Fruit fly (Drosophila melanogaster) whole organism, prepupa: Measurements from ENCODE around the gene Usp12-46.

Experiments
- Blimp-1 ChIP-seq: fragments of 200-800 bp; sonication (Bioruptor generic); optimal IDR thresholded peaks from 3 replicates; lab custom pipeline; 2017; ENCODE audit warnings: missing biosample characterization, missing genetic modification characterization, mild to moderate bottlenecking, moderate library complexity, missing genetic modification reagents
- CG10669 ChIP-seq: fragments of 200-800 bp; sonication (Bioruptor generic); optimal IDR thresholded peaks from 3 replicates; lab custom pipeline; 2018; ENCODE audit warnings: missing biosample characterization, mild to moderate bottlenecking, missing genetic modification characterization, moderate library complexity
- CG11294 ChIP-seq: fragments of 200-800 bp; sonication (Bioruptor generic); IDR thresholded peaks from 2 replicates; pipeline ENCODE4 v1.3.6; 2022; ENCODE audit warnings: missing biosample characterization, missing genetic modification characterization
- CG11762 ChIP-seq: fragments of 200-800 bp; sonication (Bioruptor generic); optimal IDR thresholded peaks from 3 replicates; lab custom pipeline; 2016; ENCODE audit warnings: missing biosample characterization, missing genetic modification characterization; ENCODE audit not compliant: insufficient read depth
- CG11902 ChIP-seq: fragments of 200-800 bp; sonication (Bioruptor generic); optimal IDR thresholded peaks from 3 replicates; lab custom pipeline; 2016; ENCODE audit warnings: missing biosample characterization, missing genetic modification characterization
- CG15336 ChIP-seq: fragments of 200-800 bp; sonication (Bioruptor generic); IDR thresholded peaks from 2 replicates; pipeline ENCODE4 v1.3.6; 2022; ENCODE audit warnings: missing biosample characterization, missing genetic modification characterization
- CG1621 ChIP-seq: fragments of 200-800 bp; sonication (Bioruptor generic); optimal IDR thresholded peaks from 3 replicates; lab custom pipeline; 2018; ENCODE audit warnings: missing biosample characterization, mild to moderate bottlenecking, missing genetic modification characterization
- CG16779 ChIP-seq: fragments of 200-800 bp; sonication (Bioruptor generic); optimal IDR thresholded peaks from 3 replicates; lab custom pipeline; 2017; ENCODE audit warnings: missing biosample characterization, mild to moderate bottlenecking, missing genetic modification characterization
- CG3032 ChIP-seq: fragments of 200-800 bp; optimal IDR thresholded peaks from 2 replicates; lab custom pipeline; 2019; ENCODE audit warnings: missing biosample characterization, mild to moderate bottlenecking, missing genetic modification characterization, moderate library complexity
- CG31627 ChIP-seq: fragments of 200-800 bp; sonication (Bioruptor generic); optimal IDR thresholded peaks from 3 replicates; lab custom pipeline; 2016; ENCODE audit warnings: missing biosample characterization, missing genetic modification characterization
- CG32006 ChIP-seq: fragments of 200-800 bp; sonication (Bioruptor generic); optimal IDR thresholded peaks from 3 replicates; lab custom pipeline; 2017; ENCODE audit warnings: missing biosample characterization, mild to moderate bottlenecking, missing genetic modification characterization
- CG34406 ChIP-seq: fragments of 200-800 bp; sonication (Bioruptor generic); optimal IDR thresholded peaks from 3 replicates; lab custom pipeline; 2016; ENCODE audit warnings: missing biosample characterization, missing genetic modification characterization
- CG3919 ChIP-seq: fragments of 200-800 bp; sonication (Bioruptor generic); optimal IDR thresholded peaks from 3 replicates; lab custom pipeline; 2016; ENCODE audit warnings: missing biosample characterization, missing genetic modification characterization
- CG4318 ChIP-seq: fragments of 200-800 bp; sonication (Bioruptor generic); optimal IDR thresholded peaks from 3 replicates; lab custom pipeline; 2017; ENCODE audit warnings: missing biosample characterization, mild to moderate bottlenecking, missing genetic modification characterization
- CG6163 ChIP-seq: fragments of 200-800 bp; sonication (Bioruptor generic); IDR thresholded peaks from 3 replicates; pipeline ENCODE4 v1.3.6; 2022; ENCODE audit warnings: missing biosample characterization, missing genetic modification characterization
- CG6854 ChIP-seq: fragments of 200-800 bp; sonication (Bioruptor generic); optimal IDR thresholded peaks from 2 replicates; lab custom pipeline; 2017; ENCODE audit warnings: missing biosample characterization, mild to moderate bottlenecking, missing genetic modification characterization
- CG7368 ChIP-seq: fragments of 200-800 bp; sonication (Bioruptor generic); optimal IDR thresholded peaks from 3 replicates; lab custom pipeline; 2016; ENCODE audit warnings: missing biosample characterization, missing genetic modification characterization
- CG8119 ChIP-seq: fragments of 200-800 bp; sonication (Bioruptor generic); IDR thresholded peaks from 3 replicates; pipeline ENCODE4 v1.3.6; 2022; ENCODE audit warnings: missing biosample characterization, missing genetic modification characterization
- CG8319 ChIP-seq: fragments of 200-800 bp; sonication (Bioruptor generic); optimal IDR thresholded peaks from 3 replicates; lab custom pipeline; 2016; ENCODE audit warnings: missing biosample characterization, missing genetic modification characterization
- CG8632 ChIP-seq: fragments of 200-800 bp; sonication (Bioruptor generic); optimal IDR thresholded peaks from 3 replicates; lab custom pipeline; 2016; ENCODE audit warnings: missing biosample characterization, missing genetic modification characterization
- Eip78C ChIP-seq: fragments of 200-800 bp; sonication (Bioruptor generic); peaks from one replicate; lab custom pipeline; 2016; ENCODE audit warnings: missing biosample characterization, missing genetic modification characterization
- Eip93F ChIP-seq: fragments of 200-800 bp; sonication (Bioruptor generic); optimal IDR thresholded peaks from 2 replicates; lab custom pipeline; 2016; ENCODE audit warnings: missing biosample characterization, mild to moderate bottlenecking, missing genetic modification characterization
- Ets96B ChIP-seq: fragments of 200-800 bp; optimal IDR thresholded peaks from 2 replicates; lab custom pipeline; 2019; ENCODE audit warnings: missing biosample characterization, mild to moderate bottlenecking, missing genetic modification characterization, moderate library complexity
- Gug ChIP-seq: fragments of 200-800 bp; sonication (Bioruptor generic); IDR thresholded peaks from 2 replicates; pipeline ENCODE4 v1.3.6; 2022; ENCODE audit warnings: missing biosample characterization, missing genetic modification characterization
- Hr38 ChIP-seq: sonication (Bioruptor generic); optimal IDR thresholded peaks from 2 replicates; lab custom pipeline; 2016; ENCODE audit warnings: missing biosample characterization, missing genetic modification characterization
- Hr4 ChIP-seq: fragments of 200-800 bp; sonication (Bioruptor generic); optimal IDR thresholded peaks from 3 replicates; lab custom pipeline; 2016; ENCODE audit warnings: missing biosample characterization, missing genetic modification characterization
- Lpt ChIP-seq: fragments of 200-800 bp; sonication (Bioruptor generic); optimal IDR thresholded peaks from 3 replicates; lab custom pipeline; 2016; ENCODE audit warnings: missing biosample characterization, missing genetic modification characterization
- Met ChIP-seq: fragments of 200-800 bp; sonication (Bioruptor generic); optimal IDR thresholded peaks from 3 replicates; lab custom pipeline; 2016; ENCODE audit warnings: missing biosample characterization, missing genetic modification characterization
- OdsH ChIP-seq: fragments of 200-800 bp; sonication (Bioruptor generic); optimal IDR thresholded peaks from 3 replicates; lab custom pipeline; 2016; ENCODE audit warnings: missing biosample characterization, missing genetic modification characterization
- Smox ChIP-seq: fragments of 200-800 bp; sonication (Bioruptor generic); optimal IDR thresholded peaks from 3 replicates; lab custom pipeline; 2016; ENCODE audit warnings: missing biosample characterization, missing genetic modification characterization
- Sox102F ChIP-seq: fragments of 200-800 bp; sonication (Bioruptor generic); optimal IDR thresholded peaks from 2 replicates; lab custom pipeline; 2016; ENCODE audit warnings: missing biosample characterization, mild to moderate bottlenecking, missing genetic modification characterization
- Sox14 ChIP-seq: fragments of 200-800 bp; sonication (Bioruptor generic); optimal IDR thresholded peaks from 3 replicates; lab custom pipeline; 2016; ENCODE audit warnings: missing biosample characterization, missing genetic modification characterization
- Sox15 ChIP-seq: fragments of 200-800 bp; sonication (Bioruptor generic); optimal IDR thresholded peaks from 3 replicates; lab custom pipeline; 2016; ENCODE audit warnings: missing biosample characterization, missing genetic modification characterization
- achi ChIP-seq: fragments of 200-800 bp; sonication (Bioruptor generic); optimal IDR thresholded peaks from 3 replicates; lab custom pipeline; 2016; ENCODE audit warnings: missing biosample characterization, missing genetic modification characterization
- acj6 ChIP-seq: fragments of 200-800 bp; sonication (Bioruptor generic); optimal IDR thresholded peaks from 3 replicates; lab custom pipeline; 2016; ENCODE audit warnings: missing biosample characterization, missing genetic modification characterization
- eg ChIP-seq: fragments of 200-800 bp; sonication (Bioruptor generic); IDR thresholded peaks from 3 replicates; pipeline ENCODE4 v1.3.6; 2022; ENCODE audit warnings: missing biosample characterization, missing genetic modification characterization
- esn ChIP-seq: fragments of 200-800 bp; sonication (Bioruptor generic); optimal IDR thresholded peaks from 2 replicates; lab custom pipeline; 2016; ENCODE audit warnings: missing biosample characterization, mild to moderate bottlenecking, missing genetic modification characterization, moderate library complexity
- fd85E ChIP-seq: fragments of 200-800 bp; sonication (Bioruptor generic); optimal IDR thresholded peaks from 3 replicates; lab custom pipeline; 2016; ENCODE audit warnings: missing biosample characterization, missing genetic modification characterization
- lz ChIP-seq: fragments of 200-800 bp; sonication (Bioruptor generic); optimal IDR thresholded peaks from 3 replicates; lab custom pipeline; 2016; ENCODE audit warnings: missing biosample characterization, missing genetic modification characterization
- pdm3 ChIP-seq: fragments of 200-800 bp; sonication (Bioruptor generic); optimal IDR thresholded peaks from 3 replicates; lab custom pipeline; 2016; ENCODE audit warnings: missing biosample characterization, missing genetic modification characterization
- salr ChIP-seq, 2 experiments: fragments of 200-800 bp; sonication (Bioruptor generic); optimal IDR thresholded peaks; 3 replicates each; lab custom pipeline; 2016 to 2018; ENCODE audit warnings: missing biosample characterization in 2 of 2, missing genetic modification characterization in 2 of 2, mild to moderate bottlenecking in 1 of 2
- spab ChIP-seq: fragments of 200-800 bp; sonication (Bioruptor generic); optimal IDR thresholded peaks from 2 replicates; lab custom pipeline; 2017; ENCODE audit warnings: missing biosample characterization, mild to moderate bottlenecking, missing genetic modification characterization, missing genetic modification reagents
- ss ChIP-seq, 2 experiments: fragments of 200-800 bp; sonication (Bioruptor generic); optimal IDR thresholded peaks; 2 replicates in 1 of 2; 3 replicates in 1 of 2; lab custom pipeline; 2017 to 2018; ENCODE audit warnings: mild to moderate bottlenecking in 2 of 2, missing biosample characterization in 2 of 2, missing genetic modification characterization in 2 of 2, moderate library complexity in 1 of 2
- svp ChIP-seq: fragments of 200-800 bp; sonication (Bioruptor generic); peaks from one replicate; lab custom pipeline; 2016; ENCODE audit warnings: missing biosample characterization, missing genetic modification characterization
- topi ChIP-seq: fragments of 200-800 bp; sonication (Bioruptor generic); optimal IDR thresholded peaks from 3 replicates; lab custom pipeline; 2016; ENCODE audit warnings: missing biosample characterization, missing genetic modification characterization

The Usp12-46 gene

DNA sequence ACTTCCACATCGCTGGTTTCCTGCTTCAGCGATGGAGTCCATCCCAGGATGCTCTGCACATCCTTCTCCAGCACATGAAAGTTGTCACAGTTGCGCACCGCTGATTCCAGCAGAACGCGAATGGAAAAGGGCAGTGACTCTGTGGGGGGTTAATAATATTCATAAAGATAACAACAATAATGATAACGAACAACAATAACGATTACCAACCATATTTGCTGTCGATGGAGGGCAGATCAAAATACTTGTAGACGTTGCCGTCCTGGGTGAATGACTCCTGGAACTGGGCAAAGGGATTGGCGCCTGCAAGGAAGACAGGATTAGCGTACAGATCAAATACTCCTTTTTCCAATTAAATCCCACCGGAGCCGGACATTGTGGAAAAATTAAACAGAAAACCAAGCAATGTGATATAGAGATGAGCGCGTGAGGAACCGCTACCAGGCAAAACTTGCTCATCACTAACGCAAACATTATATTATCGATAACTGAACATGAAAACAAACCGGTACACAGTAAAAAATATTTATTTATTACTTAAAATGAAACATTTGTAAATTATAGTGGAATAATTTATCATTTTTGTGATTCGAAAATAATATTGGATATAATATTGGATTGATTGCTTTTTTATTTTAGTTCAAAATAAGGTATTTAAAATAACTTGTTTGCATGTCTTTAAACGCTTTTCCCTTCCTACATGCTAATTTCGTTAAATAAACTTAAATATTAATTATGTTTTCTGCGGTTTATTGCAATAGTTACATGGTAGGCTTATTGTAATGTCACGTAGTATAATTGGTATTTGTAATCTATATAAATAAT lies 26.3 kb upstream of the Usp12-46 start, which contains the start of gene Irp-1A (continued):
- TF ChIP-seq CG11294 = peak; percentile 22; the same call in 1 of the 2 replicates
- peak; percentile 88 for TF ChIP-seq CG15336 (GFP tag; lab: Robert Waterston, UW)
- TF ChIP-seq CG8632 (GFP tag; lab: Kevin White, UChicago) = peak; percentile 45
- no peak for TF ChIP-seq CG11902 (GFP tag; lab: Kevin White, UChicago)
- peak; percentile 52 for TF ChIP-seq achi (GFP tag; lab: Kevin White, UChicago)
- TF ChIP-seq Blimp-1 (GFP tag; lab: Kevin White, UChicago) = no peak
- TF ChIP-seq Smox (GFP tag; lab: Kevin White, UChicago) = peak; percentile 62
- TF ChIP-seq ss (GFP tag; optimal IDR thresholded peaks at IDR 0.05; lab: Kevin White, UChicago) = peak in 1 of 2 experiments; percentile 44
- no peak for TF ChIP-seq spab (GFP tag; lab: Kevin White, UChicago)
- TF ChIP-seq Ets96B (tag; lab: Kevin White, UChicago) = peak; percentile 80
- peak; percentile 0 for TF ChIP-seq fd85E
- peak; percentile 47 for TF ChIP-seq CG11762 (GFP tag; lab: Kevin White, UChicago)
- TF ChIP-seq esn (GFP tag; lab: Kevin White, UChicago) = peak; percentile 73
- peak; percentile 62 for TF ChIP-seq CG32006
- peak; percentile 1 for TF ChIP-seq Sox15 (GFP tag; lab: Kevin White, UChicago)
- TF ChIP-seq lz = peak; percentile 47
- TF ChIP-seq eg = peak; percentile 84; the same call in 2 of the 3 replicates
- TF ChIP-seq CG3919 (GFP tag; lab: Kevin White, UChicago) = peak; percentile 68
- TF ChIP-seq CG8119 (GFP tag; lab: Robert Waterston, UW) = peak; percentile 80
- peak; percentile 41; the same call in 1 of the 3 replicates for TF ChIP-seq CG6163 (GFP tag; lab: Robert Waterston, UW)

DNA sequence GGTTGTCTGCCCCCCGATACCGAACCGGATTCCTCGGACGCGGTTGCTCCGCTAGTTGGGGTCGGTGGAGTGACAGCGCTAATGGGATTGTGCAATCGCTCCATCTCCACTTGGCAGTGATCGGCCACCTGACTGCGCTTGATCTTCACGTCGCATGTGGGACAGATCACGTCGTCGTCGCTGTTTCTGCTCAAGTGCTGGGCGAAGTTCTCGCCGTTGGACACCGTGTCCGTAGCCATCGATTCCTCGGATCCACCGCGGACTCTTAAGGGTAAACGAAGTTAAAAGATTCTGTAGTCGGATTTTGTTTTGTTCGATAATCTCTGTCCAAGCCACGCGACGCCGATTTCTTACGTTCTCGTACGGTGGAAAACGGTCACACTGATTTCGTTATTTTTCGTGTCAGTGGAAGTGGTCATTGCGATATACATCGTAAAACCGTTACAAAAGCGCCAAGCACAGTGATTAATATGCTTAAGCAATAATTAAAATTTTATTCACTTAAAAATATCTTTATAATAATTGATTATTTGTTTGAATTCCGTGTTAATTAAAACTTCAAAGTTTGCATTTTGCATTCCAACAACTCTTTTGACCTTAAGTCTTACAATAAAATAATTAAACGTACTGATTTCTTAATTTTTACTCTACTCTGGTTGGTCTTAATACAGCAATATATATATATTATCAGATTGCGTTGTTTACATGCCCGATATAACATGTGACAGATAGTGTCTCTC lies 24.5 kb upstream of the Usp12-46 start, which contains the start of gene RNF220:
RNF220 (minus strand) TSS at position 384 of the 740 bp plus-strand sequence.
- TF ChIP-seq ss (GFP tag; optimal IDR thresholded peaks at IDR 0.05; lab: Kevin White, UChicago) = no peak
- TF ChIP-seq pdm3 (GFP tag; lab: Kevin White, UChicago) = peak; percentile 34
- 0 out of 2 replicates have a peak, but pooled peaks have one; percentile 24 for TF ChIP-seq CG15336 (GFP tag; lab: Robert Waterston, UW)
- no peak for TF ChIP-seq Blimp-1 (GFP tag; lab: Kevin White, UChicago)
- TF ChIP-seq achi (GFP tag; lab: Kevin White, UChicago) = peak; percentile 31
- no peak for TF ChIP-seq CG8319
- no peak for TF ChIP-seq CG7368 (GFP tag; lab: Kevin White, UChicago)
- TF ChIP-seq Hr4 (GFP tag; lab: Kevin White, UChicago) = peak; percentile 57
- peak; percentile 23 for TF ChIP-seq CG8632 (GFP tag; lab: Kevin White, UChicago)
- no peak for TF ChIP-seq CG6163 (GFP tag; lab: Robert Waterston, UW)
- no peak for TF ChIP-seq Lpt (GFP tag; lab: Kevin White, UChicago)
- TF ChIP-seq topi = no peak
- peak in 1 of 2 experiments; percentile 51 for TF ChIP-seq salr (GFP tag; optimal IDR thresholded peaks at IDR 0.05; lab: Kevin White, UChicago)
- TF ChIP-seq Gug (GFP tag; lab: Robert Waterston, UW) = no peak
- no peak for TF ChIP-seq Sox102F
- TF ChIP-seq eg = peak; percentile 67; the same call in 2 of the 3 replicates
- TF ChIP-seq CG1621 (tag; lab: Kevin White, UChicago) = no peak
- TF ChIP-seq CG8119 (GFP tag; lab: Robert Waterston, UW) = peak; percentile 19; the same call in 1 of the 3 replicates
- no peak for TF ChIP-seq CG31627 (GFP tag; lab: Kevin White, UChicago)
- peak; percentile 49 for TF ChIP-seq OdsH (GFP tag; lab: Kevin White, UChicago)
- TF ChIP-seq CG34406 (GFP tag; lab: Kevin White, UChicago) = peak; percentile 12
- TF ChIP-seq Eip78C (GFP tag; lab: Kevin White, UChicago) = peak; percentile 64
- peak; percentile 24 for TF ChIP-seq CG10669 (GFP tag; lab: Kevin White, UChicago)
- TF ChIP-seq Ets96B (tag; lab: Kevin White, UChicago) = no peak
- no peak for TF ChIP-seq spab (GFP tag; lab: Kevin White, UChicago)
- TF ChIP-seq CG3032 (tag; lab: Kevin White, UChicago) = peak; percentile 15
- no peak for TF ChIP-seq Eip93F (GFP tag; lab: Kevin White, UChicago)
- peak; percentile 48 for TF ChIP-seq acj6 (GFP tag; lab: Kevin White, UChicago)
- TF ChIP-seq Hr38 (GFP tag; lab: Kevin White, UChicago) = no peak
- peak; percentile 66 for TF ChIP-seq svp (GFP tag; lab: Kevin White, UChicago)
- peak; percentile 20 for TF ChIP-seq CG4318
- TF ChIP-seq CG11902 (GFP tag; lab: Kevin White, UChicago) = no peak
- TF ChIP-seq CG16779 (tag; lab: Kevin White, UChicago) = no peak
- TF ChIP-seq Sox14 (GFP tag; lab: Kevin White, UChicago) = no peak
- TF ChIP-seq Met (GFP tag; lab: Kevin White, UChicago) = no peak
- TF ChIP-seq CG6854 (GFP tag; lab: Kevin White, UChicago) = no peak
